Worm (Caenorhabditis elegans) whole organism, L1 larva: ENCODE results near the gene F36H1.3.

Experiments used
- C04F5.9 ChIP-seq: sonication (generic microtip); optimal IDR thresholded peaks from 2 replicates; lab custom pipeline; 2016; ENCODE audit warnings: missing genetic modification characterization, missing compliant biosample characterization
- C16A3.4 ChIP-seq: fragments of 150-350 bp; optimal IDR thresholded peaks from 2 replicates; lab custom pipeline; 2014; ENCODE audit warnings: missing biosample characterization, missing genetic modification characterization
- C34B4.2 ChIP-seq: sonication (generic microtip); optimal IDR thresholded peaks from 2 replicates; lab custom pipeline; 2017; ENCODE audit warnings: mild to moderate bottlenecking, missing genetic modification characterization, missing compliant biosample characterization
- F16B12.6 ChIP-seq: fragments of 150-350 bp; optimal IDR thresholded peaks from 2 replicates; lab custom pipeline; 2014; ENCODE audit warnings: missing biosample characterization, missing genetic modification characterization
- aly-2 ChIP-seq: fragments of 150-350 bp; optimal IDR thresholded peaks from 2 replicates; lab custom pipeline; 2014; ENCODE audit warnings: missing biosample characterization, missing genetic modification characterization
- ama-1 ChIP-seq: fragments of 150-350 bp; optimal IDR thresholded peaks from 2 replicates; lab custom pipeline; 2014
- blmp-1 ChIP-seq: fragments of 150-350 bp; optimal IDR thresholded peaks from 2 replicates; lab custom pipeline; 2014; ENCODE audit warnings: missing biosample characterization, missing genetic modification characterization
- ceh-63 ChIP-seq: fragments of 200-800 bp; sonication (Bioruptor generic); optimal IDR thresholded peaks from 2 replicates; lab custom pipeline; 2018; ENCODE audit warnings: mild to moderate bottlenecking, missing genetic modification characterization, missing compliant biosample characterization
- ceh-8 ChIP-seq: fragments of 200-800 bp; sonication (Bioruptor generic); optimal IDR thresholded peaks from 2 replicates; lab custom pipeline; 2018; ENCODE audit warnings: mild to moderate bottlenecking, missing genetic modification characterization, moderate library complexity, missing compliant biosample characterization
- ceh-88 ChIP-seq: fragments of 200-800 bp; sonication (Bioruptor generic); IDR thresholded peaks from 2 replicates; pipeline ENCODE4 v1.3.6; 2022; ENCODE audit warnings: missing genetic modification characterization, missing compliant biosample characterization
- dpl-1 ChIP-seq, 3 experiments: fragments of 150-350 bp in 2 of 3; sonication (generic microtip) in 1 of 3; optimal IDR thresholded peaks; 2 replicates each; lab custom pipeline; 2014 to 2017; ENCODE audit warnings: missing biosample characterization in 3 of 3, missing genetic modification characterization in 3 of 3, missing genetic modification reagents in 3 of 3
- efl-1 ChIP-seq, 4 experiments: fragments of 150-350 bp; optimal IDR thresholded peaks in 3 of 4; peaks in 1 of 4; 1 replicate in 1 of 4; 2 replicates in 3 of 4; lab custom pipeline; 2014; ENCODE audit warnings: missing biosample characterization in 2 of 4, missing genetic modification characterization in 2 of 4, missing genetic modification reagents in 2 of 4
- efl-3 ChIP-seq: fragments of 200-800 bp; sonication (Bioruptor generic); optimal IDR thresholded peaks from 2 replicates; lab custom pipeline; 2018; ENCODE audit warnings: mild to moderate bottlenecking, missing genetic modification characterization, missing compliant biosample characterization
- egl-13 ChIP-seq: sonication (generic microtip); optimal IDR thresholded peaks from 2 replicates; lab custom pipeline; 2016; ENCODE audit warnings: missing genotype, missing genetic modification reagents, missing genetic modification characterization, missing compliant biosample characterization
- egl-27 ChIP-seq, 2 experiments: fragments of 150-350 bp in 1 of 2; sonication (generic microtip); optimal IDR thresholded peaks; 3 replicates each; lab custom pipeline; 2017 to 2018; ENCODE audit warnings: missing biosample characterization in 2 of 2, missing genetic modification characterization in 2 of 2, missing genetic modification reagents in 2 of 2
- elt-2 ChIP-seq: sonication (generic microtip); optimal IDR thresholded peaks from 2 replicates; lab custom pipeline; 2016; ENCODE audit warnings: missing genetic modification characterization, mild to moderate bottlenecking, inconsistent platforms, missing compliant biosample characterization, missing genetic modification reagents
- elt-3 ChIP-seq, 6 experiments: fragments of 150-350 bp in 1 of 6; sonication (generic microtip); optimal IDR thresholded peaks; 2 replicates each; lab custom pipeline; 2017 to 2018; ENCODE audit warnings: missing biosample characterization in 6 of 6, missing genetic modification characterization in 6 of 6, inconsistent platforms in 1 of 6
- ets-5 ChIP-seq: fragments of 200-800 bp; sonication (Bioruptor generic); IDR thresholded peaks from 2 replicates; pipeline ENCODE4 v1.3.6; 2022; ENCODE audit warnings: missing genetic modification characterization, missing compliant biosample characterization
- fkh-10 ChIP-seq: sonication (generic microtip); optimal IDR thresholded peaks from 2 replicates; lab custom pipeline; 2017; ENCODE audit warnings: missing biosample characterization, missing genetic modification reagents, missing genetic modification characterization
- fkh-8 ChIP-seq: sonication (generic microtip); optimal IDR thresholded peaks from 2 replicates; lab custom pipeline; 2016; ENCODE audit warnings: mild to moderate bottlenecking, missing genetic modification characterization, missing compliant biosample characterization
- hpl-2 ChIP-seq: fragments of 150-350 bp; optimal IDR thresholded peaks from 2 replicates; lab custom pipeline; 2014; ENCODE audit warnings: missing biosample characterization, missing genetic modification reagents, missing genetic modification characterization
- irx-1 ChIP-seq: sonication (generic microtip); optimal IDR thresholded peaks from 2 replicates; lab custom pipeline; 2016; ENCODE audit warnings: missing genetic modification characterization, missing compliant biosample characterization
- isw-1 ChIP-seq: fragments of 200-800 bp; sonication (Bioruptor generic); IDR thresholded peaks from 2 replicates; pipeline ENCODE4 v1.3.6; 2022; ENCODE audit warnings: missing genetic modification characterization, missing compliant biosample characterization
- jun-1 ChIP-seq: fragments of 150-350 bp; optimal IDR thresholded peaks from 2 replicates; lab custom pipeline; 2014; ENCODE audit warnings: missing biosample characterization, missing genetic modification reagents, missing genetic modification characterization
- lin-13 ChIP-seq: fragments of 150-350 bp; optimal IDR thresholded peaks from 2 replicates; lab custom pipeline; 2014; ENCODE audit warnings: missing biosample characterization, missing genetic modification reagents, missing genetic modification characterization
- lin-14 ChIP-seq: fragments of 200-800 bp; sonication (Bioruptor generic); optimal IDR thresholded peaks from 2 replicates; lab custom pipeline; 2018; ENCODE audit warnings: mild to moderate bottlenecking, missing genetic modification characterization, moderate library complexity, missing compliant biosample characterization
- lin-15B ChIP-seq: fragments of 150-350 bp; sonication (generic microtip); optimal IDR thresholded peaks from 3 replicates; lab custom pipeline; 2014; ENCODE audit warnings: missing biosample characterization, missing genetic modification characterization
- lin-35 ChIP-seq, 2 experiments: fragments of 150-350 bp; optimal IDR thresholded peaks; 2 replicates each; lab custom pipeline; 2014; ENCODE audit warnings: missing biosample characterization in 2 of 2, missing genetic modification characterization in 2 of 2, missing genetic modification reagents in 2 of 2
- lsy-2 ChIP-seq, 2 experiments: fragments of 150-350 bp; optimal IDR thresholded peaks; 2 replicates each; lab custom pipeline; 2014; ENCODE audit warnings: missing biosample characterization in 2 of 2, missing genetic modification characterization in 2 of 2
- mef-2 ChIP-seq: fragments of 150-350 bp; optimal IDR thresholded peaks from 2 replicates; lab custom pipeline; 2014; ENCODE audit warnings: missing biosample characterization, missing genetic modification characterization
- mep-1 ChIP-seq: fragments of 150-350 bp; optimal IDR thresholded peaks from 2 replicates; lab custom pipeline; 2014; ENCODE audit warnings: missing biosample characterization, missing genetic modification characterization
- nhr-12 ChIP-seq: sonication (generic microtip); optimal IDR thresholded peaks from 2 replicates; lab custom pipeline; 2017; ENCODE audit warnings: missing biosample characterization, missing genetic modification characterization
- nhr-19 ChIP-seq: fragments of 200-800 bp; sonication (Bioruptor generic); conservative IDR thresholded peaks from 2 replicates; pipeline ENCODE4 v1.3.6; 2022; ENCODE audit warnings: missing genetic modification characterization, missing compliant biosample characterization
- nhr-20 ChIP-seq: sonication (generic microtip); optimal IDR thresholded peaks from 2 replicates; lab custom pipeline; 2016; ENCODE audit warnings: mild to moderate bottlenecking, missing genetic modification characterization, missing compliant biosample characterization
- nhr-237 ChIP-seq: fragments of 150-350 bp; optimal IDR thresholded peaks from 2 replicates; lab custom pipeline; 2014; ENCODE audit warnings: missing biosample characterization, missing genetic modification characterization
- nhr-28 ChIP-seq: fragments of 150-350 bp; optimal IDR thresholded peaks from 2 replicates; lab custom pipeline; 2014; ENCODE audit warnings: missing biosample characterization, missing genetic modification characterization
- nhr-47 ChIP-seq: sonication (generic microtip); optimal IDR thresholded peaks from 2 replicates; lab custom pipeline; 2016; ENCODE audit warnings: mild to moderate bottlenecking, missing genetic modification characterization, moderate library complexity, missing compliant biosample characterization
- nhr-71 ChIP-seq: sonication (generic microtip); optimal IDR thresholded peaks from 2 replicates; lab custom pipeline; 2016; ENCODE audit warnings: mild to moderate bottlenecking, missing genetic modification characterization, moderate library complexity, missing compliant biosample characterization
- nhr-76 ChIP-seq: sonication (generic microtip); optimal IDR thresholded peaks from 2 replicates; lab custom pipeline; 2017; ENCODE audit warnings: missing biosample characterization, missing genetic modification characterization
- nhr-77 ChIP-seq: fragments of 150-350 bp; optimal IDR thresholded peaks from 2 replicates; lab custom pipeline; 2014; ENCODE audit warnings: missing biosample characterization, missing genetic modification characterization
- nhr-85 ChIP-seq: sonication (generic microtip); peaks from one replicate; lab custom pipeline; 2016; ENCODE audit warnings: missing genetic modification characterization, inconsistent platforms, missing compliant biosample characterization
- nhr-90 ChIP-seq: sonication (generic microtip); optimal IDR thresholded peaks from 2 replicates; lab custom pipeline; 2016; ENCODE audit warnings: mild to moderate bottlenecking, missing genetic modification characterization, missing compliant biosample characterization; ENCODE audit not compliant: poor library complexity
- snpc-4 ChIP-seq: fragments of 150-350 bp; optimal IDR thresholded peaks from 2 replicates; lab custom pipeline; 2014; ENCODE audit warnings: missing biosample characterization, missing genetic modification characterization
- snu-23 ChIP-seq: sonication (generic microtip); optimal IDR thresholded peaks from 2 replicates; lab custom pipeline; 2016; ENCODE audit warnings: missing genetic modification characterization, missing compliant biosample characterization
- sox-4 ChIP-seq: sonication (generic microtip); optimal IDR thresholded peaks from 2 replicates; lab custom pipeline; 2016; ENCODE audit warnings: missing genetic modification characterization, missing compliant biosample characterization
- sptf-1 ChIP-seq: fragments of 150-350 bp; optimal IDR thresholded peaks from 2 replicates; lab custom pipeline; 2014; ENCODE audit warnings: missing biosample characterization, missing genetic modification characterization
- sup-37 ChIP-seq: fragments of 200-800 bp; sonication (Bioruptor generic); optimal IDR thresholded peaks from 2 replicates; lab custom pipeline; 2018; ENCODE audit warnings: mild to moderate bottlenecking, missing genetic modification characterization, missing compliant biosample characterization
- swsn-7 ChIP-seq: sonication (generic microtip); optimal IDR thresholded peaks from 2 replicates; lab custom pipeline; 2016; ENCODE audit warnings: missing genetic modification characterization, missing compliant biosample characterization
- tbx-2 ChIP-seq: sonication (generic microtip); optimal IDR thresholded peaks from 2 replicates; lab custom pipeline; 2016; ENCODE audit warnings: missing genetic modification characterization, missing compliant biosample characterization
- tlp-1 ChIP-seq: fragments of 150-350 bp; optimal IDR thresholded peaks from 2 replicates; lab custom pipeline; 2014; ENCODE audit warnings: missing biosample characterization, missing genetic modification characterization
- unc-30 ChIP-seq: sonication (generic microtip); optimal IDR thresholded peaks from 2 replicates; lab custom pipeline; 2017; ENCODE audit warnings: missing biosample characterization, missing genetic modification characterization
- unc-86 ChIP-seq: sonication (generic microtip); optimal IDR thresholded peaks from 2 replicates; lab custom pipeline; 2016; ENCODE audit warnings: missing genetic modification characterization, missing compliant biosample characterization
- vab-15 ChIP-seq: sonication (generic microtip); optimal IDR thresholded peaks from 2 replicates; lab custom pipeline; 2017; ENCODE audit warnings: missing genotype, mild to moderate bottlenecking, missing genetic modification characterization, missing compliant biosample characterization
- zip-4 ChIP-seq: fragments of 200-800 bp; sonication (Bioruptor generic); optimal IDR thresholded peaks from 2 replicates; lab custom pipeline; 2018; ENCODE audit warnings: mild to moderate bottlenecking, missing genetic modification characterization, moderate library complexity, missing compliant biosample characterization

Gene F36H1.3

DNA sequence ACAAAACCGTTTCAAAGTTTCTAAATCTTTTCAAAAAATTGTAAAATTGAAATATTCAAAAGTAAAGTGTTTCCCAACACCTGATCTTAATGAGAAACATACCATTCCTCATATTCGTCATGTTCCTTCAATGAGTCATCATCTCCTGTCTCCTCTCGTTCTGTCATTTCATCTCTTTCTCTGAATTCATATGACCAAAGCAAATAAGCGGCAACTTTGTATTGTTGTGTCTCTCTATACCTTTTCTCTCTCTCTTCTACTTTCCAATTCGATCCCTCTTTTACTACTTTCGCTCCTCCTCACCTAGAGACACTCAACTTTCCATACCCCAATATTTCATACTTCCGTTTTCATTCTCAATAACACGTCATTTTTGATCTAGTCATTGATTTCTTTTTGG is 41.7 kb upstream of the F36H1.3 start:
- TF ChIP-seq C04F5.9 (no peak), blmp-1 (tag; lab: Kevin White, UChicago) (peak; percentile 96), fkh-10 (no peak), isw-1 (GFP tag; lab: Robert Waterston, UW) (no peak), tbx-2 (peak; percentile 12), efl-3 (no peak), F16B12.6 (tag; lab: Kevin White, UChicago) (no peak), nhr-90 (tag; lab: Kevin White, UChicago) (no peak), nhr-19 (GFP tag; lab: Robert Waterston, UW) (no peak), sox-4 (tag; lab: Kevin White, UChicago) (no peak), nhr-20 (tag; lab: Kevin White, UChicago) (peak; percentile 38), aly-2 (tag; lab: Kevin White, UChicago) (no peak), nhr-12 (tag; lab: Kevin White, UChicago) (no peak), nhr-76 (tag; lab: Kevin White, UChicago) (no peak), lin-35 (GFP tag; optimal IDR thresholded peaks at IDR 0.05; lab: Kevin White, UChicago) (peak in 1 of 2 experiments; percentile 33), dpl-1 (GFP tag; optimal IDR thresholded peaks at IDR 0.05; lab: Kevin White, UChicago) (peak in 2 of 3 experiments; percentile 13 to 18), C16A3.4 (tag; lab: Kevin White, UChicago) (no peak), unc-86 (tag; lab: Kevin White, UChicago) (no peak), ceh-63 (GFP tag; lab: Kevin White, UChicago) (no peak), ets-5 (GFP tag; lab: Robert Waterston, UW) (no peak), C34B4.2 (tag; lab: Kevin White, UChicago) (no peak), nhr-71 (tag; lab: Kevin White, UChicago) (peak; percentile 41), tlp-1 (tag; lab: Kevin White, UChicago) (no peak), elt-2 (tag; lab: Kevin White, UChicago) (no peak), efl-1 (optimal IDR thresholded peaks at IDR 0.05; lab: Kevin White, UChicago) (peak; percentile 19 to 22), efl-1 (GFP tag; optimal IDR thresholded peaks at IDR 0.05 in 1 of 2; lab: Kevin White, UChicago) (peak in 1 of 2 experiments; percentile 20), snu-23 (GFP tag; lab: Kevin White, UChicago) (peak; percentile 70), nhr-85 (tag; lab: Kevin White, UChicago) (peak; percentile 88), jun-1 (tag; lab: Kevin White, UChicago) (peak; percentile 43), lin-14 (GFP tag; lab: Kevin White, UChicago) (peak; percentile 78), fkh-8 (tag; lab: Kevin White, UChicago) (no peak), lin-13 (GFP tag; lab: Kevin White, UChicago) (no peak), ama-1 (no peak), lin-15B (no peak), nhr-28 (tag; lab: Kevin White, UChicago) (no peak), lsy-2 (tag; optimal IDR thresholded peaks at IDR 0.05; lab: Kevin White, UChicago) (peak; percentile 5 to 52), unc-30 (tag; lab: Kevin White, UChicago) (no peak), vab-15 (tag; lab: Kevin White, UChicago) (no peak), mep-1 (no peak), snpc-4 (no peak), ceh-88 (no peak), egl-27 (tag; optimal IDR thresholded peaks at IDR 0.05; lab: Kevin White, UChicago) (no peak), elt-3 (tag; optimal IDR thresholded peaks at IDR 0.05; lab: Kevin White, UChicago) (peak in 1 of 6 experiments; percentile 54), nhr-237 (tag; lab: Kevin White, UChicago) (peak; percentile 37), hpl-2 (GFP tag; lab: Kevin White, UChicago) (no peak), zip-4 (GFP tag; lab: Kevin White, UChicago) (no peak), nhr-77 (tag; lab: Kevin White, UChicago) (no peak), mef-2 (tag; lab: Kevin White, UChicago) (no peak), sptf-1 (no peak), egl-13 (tag; lab: Kevin White, UChicago) (no peak), ceh-8 (GFP tag; lab: Kevin White, UChicago) (no peak), sup-37 (no peak), swsn-7 (peak; percentile 1), irx-1 (tag; lab: Kevin White, UChicago) (no peak), nhr-47 (no peak)
